Worm (Caenorhabditis elegans) whole organism, young adult: ENCODE data around the gene W03C9.6.

Experiments used
- B0035.1 ChIP-seq: sonication (generic microtip); optimal IDR thresholded peaks from 2 replicates; lab custom pipeline; 2016; ENCODE audit warnings: missing genetic modification characterization, mild to moderate bottlenecking, missing compliant biosample characterization, missing genotype, missing genetic modification reagents
- F10E7.11 ChIP-seq: sonication (generic microtip); optimal IDR thresholded peaks from 2 replicates; lab custom pipeline; 2017; ENCODE audit warnings: mild to moderate bottlenecking, missing genetic modification characterization, moderate library complexity, missing compliant biosample characterization
- F22D6.2 ChIP-seq: sonication (generic microtip); optimal IDR thresholded peaks from 2 replicates; lab custom pipeline; 2016; ENCODE audit warnings: mild to moderate bottlenecking, missing genetic modification characterization, missing compliant biosample characterization
- Y53F4B.3 ChIP-seq: fragments of 200-800 bp; sonication (Bioruptor generic); IDR thresholded peaks from 2 replicates; pipeline ENCODE4 v1.3.6; 2022; ENCODE audit warnings: missing genetic modification reagents, missing genetic modification characterization, missing compliant biosample characterization
- Y67H2A.10 ChIP-seq: fragments of 200-800 bp; sonication (Bioruptor generic); conservative IDR thresholded peaks from 2 replicates; pipeline ENCODE4 v1.3.6; 2022; ENCODE audit warnings: missing genetic modification reagents, missing genetic modification characterization, missing compliant biosample characterization
- Y79H2A.3 ChIP-seq: fragments of 200-800 bp; sonication (Bioruptor generic); conservative IDR thresholded peaks from 2 replicates; pipeline ENCODE4 v1.3.6; 2022; ENCODE audit warnings: missing genetic modification reagents, missing genetic modification characterization, missing compliant biosample characterization
- bed-1 ChIP-seq: fragments of 200-800 bp; sonication (Bioruptor generic); IDR thresholded peaks from 2 replicates; pipeline ENCODE4 v1.3.6; 2022; ENCODE audit warnings: missing genetic modification reagents, missing genetic modification characterization, missing compliant biosample characterization
- gei-17 ChIP-seq: fragments of 200-800 bp; sonication (Bioruptor generic); optimal IDR thresholded peaks from 2 replicates; lab custom pipeline; 2018; ENCODE audit warnings: mild to moderate bottlenecking, missing genetic modification characterization, missing compliant biosample characterization
- lin-35 ChIP-seq, 3 experiments: fragments of 150-350 bp in 2 of 3; sonication (generic microtip) in 1 of 3; optimal IDR thresholded peaks; 2 replicates each; lab custom pipeline; 2014 to 2018; ENCODE audit warnings: missing biosample characterization in 3 of 3, missing genetic modification characterization in 3 of 3, missing genetic modification reagents in 3 of 3
- nhr-120 ChIP-seq: fragments of 200-800 bp; sonication (Bioruptor generic); IDR thresholded peaks from 2 replicates; pipeline ENCODE4 v1.3.6; 2022; ENCODE audit warnings: missing genetic modification characterization, missing compliant biosample characterization
- pha-4 ChIP-seq: fragments of 150-350 bp; sonication (generic microtip); optimal IDR thresholded peaks from 2 replicates; lab custom pipeline; 2014; ENCODE audit warnings: missing biosample characterization, missing genetic modification reagents, missing genetic modification characterization
- unc-62 ChIP-seq: fragments of 150-350 bp; optimal IDR thresholded peaks from 2 replicates; lab custom pipeline; 2014; ENCODE audit warnings: missing biosample characterization, missing genetic modification reagents, missing genetic modification characterization
- xnd-1 ChIP-seq: sonication (generic microtip); optimal IDR thresholded peaks from 2 replicates; lab custom pipeline; 2016; ENCODE audit warnings: missing genotype, missing genetic modification reagents, missing genetic modification characterization, missing compliant biosample characterization

DNA sequence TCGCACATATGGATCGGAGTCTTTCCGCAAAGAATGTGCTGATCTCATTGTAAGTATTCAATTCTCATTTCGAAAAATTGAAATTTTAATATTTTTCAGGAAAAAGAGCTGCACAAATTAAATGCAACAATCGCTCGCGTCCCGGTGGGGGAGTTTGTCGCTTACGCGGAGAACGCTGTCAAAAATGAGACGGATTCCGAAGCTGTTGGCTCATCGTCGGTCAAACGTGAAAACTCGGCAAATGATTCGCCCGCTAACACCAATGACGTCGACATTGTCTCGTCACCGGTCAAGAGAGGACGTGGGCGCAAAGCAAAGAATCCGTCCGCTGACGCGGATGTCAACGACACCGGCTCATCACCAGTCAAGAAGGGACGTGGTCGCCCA, 37.8 kb upstream of the W03C9.6 start:
- TF ChIP-seq unc-62 (no peak), Y79H2A.3 (GFP tag; lab: Robert Waterston, UW) (no peak), lin-35 (GFP tag; optimal IDR thresholded peaks at IDR 0.05; lab: Kevin White, UChicago) (no peak), Y67H2A.10 (GFP tag; lab: Robert Waterston, UW) (no peak), F22D6.2 (tag; lab: Kevin White, UChicago) (no peak), B0035.1 (tag; lab: Kevin White, UChicago) (no peak), pha-4 (tag; lab: Kevin White, UChicago) (no peak), Y53F4B.3 (no peak), bed-1 (GFP tag; lab: Robert Waterston, UW) (no peak), gei-17 (GFP tag; lab: Kevin White, UChicago) (no peak), F10E7.11 (tag; lab: Kevin White, UChicago) (no peak), xnd-1 (tag; lab: Kevin White, UChicago) (no peak), nhr-120 (GFP tag; lab: Robert Waterston, UW) (no peak)
